Fruit fly (Drosophila melanogaster) whole organism, embryonic: ENCODE measurements around the gene Cdc7.

Experiments
- CG12391 ChIP-seq: fragments of 200-800 bp; sonication (Bioruptor generic); optimal IDR thresholded peaks from 3 replicates; lab custom pipeline; 2018; ENCODE audit warnings: missing biosample characterization, mild to moderate bottlenecking, missing genetic modification characterization, moderate library complexity
- CG14667 ChIP-seq: fragments of 200-800 bp; sonication (Bioruptor generic); IDR thresholded peaks from 2 replicates; pipeline ENCODE4 v1.3.6; 2022; ENCODE audit warnings: missing biosample characterization, missing genetic modification characterization
- CG14710 ChIP-seq: fragments of 200-800 bp; sonication (Bioruptor generic); optimal IDR thresholded peaks from 3 replicates; lab custom pipeline; 2019; ENCODE audit warnings: missing biosample characterization, mild to moderate bottlenecking, missing genetic modification characterization, moderate library complexity
- CG1529 ChIP-seq: fragments of 200-800 bp; sonication (Bioruptor generic); optimal IDR thresholded peaks from 3 replicates; lab custom pipeline; 2018; ENCODE audit warnings: missing biosample characterization, missing genetic modification characterization
- CG1832 ChIP-seq: fragments of 200-800 bp; sonication (Bioruptor generic); optimal IDR thresholded peaks from 2 replicates; lab custom pipeline; 2017; ENCODE audit warnings: missing biosample characterization, mild to moderate bottlenecking, missing genetic modification characterization, inconsistent platforms
- CG30431 ChIP-seq: fragments of 200-800 bp; sonication (Bioruptor generic); optimal IDR thresholded peaks from 2 replicates; lab custom pipeline; 2017; ENCODE audit warnings: missing biosample characterization, missing genetic modification characterization
- CG34422 ChIP-seq: fragments of 200-800 bp; sonication (Bioruptor generic); IDR thresholded peaks from 3 replicates; pipeline ENCODE4 v1.3.6; 2022; ENCODE audit warnings: missing biosample characterization, missing genetic modification characterization
- CG3847 ChIP-seq: fragments of 200-800 bp; sonication (Bioruptor generic); IDR thresholded peaks from 2 replicates; pipeline ENCODE4 v1.3.6; 2022; ENCODE audit warnings: missing biosample characterization, missing genetic modification characterization
- CG6272 ChIP-seq: fragments of 200-800 bp; sonication (Bioruptor generic); IDR thresholded peaks from 2 replicates; pipeline ENCODE4 v1.3.6; 2022; ENCODE audit warnings: missing biosample characterization, missing genetic modification characterization
- CG8478 ChIP-seq: fragments of >200 bp; optimal IDR thresholded peaks from 2 replicates; lab custom pipeline; 2018
- CG9817 ChIP-seq: fragments of 200-800 bp; sonication (Bioruptor generic); optimal IDR thresholded peaks from 2 replicates; lab custom pipeline; 2018; ENCODE audit warnings: missing biosample characterization, mild to moderate bottlenecking, missing genetic modification characterization, moderate library complexity
- Sry-β ChIP-seq: fragments of 200-800 bp; sonication (Bioruptor generic); optimal IDR thresholded peaks from 2 replicates; lab custom pipeline; 2018; ENCODE audit warnings: missing biosample characterization, mild to moderate bottlenecking, missing genetic modification characterization, moderate library complexity
- gfzf ChIP-seq: fragments of 200-800 bp; sonication (Bioruptor generic); optimal IDR thresholded peaks from 2 replicates; lab custom pipeline; 2016; ENCODE audit warnings: missing biosample characterization, mild to moderate bottlenecking, missing genetic modification characterization, moderate library complexity
- zf30C ChIP-seq: fragments of 200-800 bp; sonication (Bioruptor generic); optimal IDR thresholded peaks from 3 replicates; lab custom pipeline; 2018; ENCODE audit warnings: missing biosample characterization, mild to moderate bottlenecking, missing genetic modification characterization

DNA sequence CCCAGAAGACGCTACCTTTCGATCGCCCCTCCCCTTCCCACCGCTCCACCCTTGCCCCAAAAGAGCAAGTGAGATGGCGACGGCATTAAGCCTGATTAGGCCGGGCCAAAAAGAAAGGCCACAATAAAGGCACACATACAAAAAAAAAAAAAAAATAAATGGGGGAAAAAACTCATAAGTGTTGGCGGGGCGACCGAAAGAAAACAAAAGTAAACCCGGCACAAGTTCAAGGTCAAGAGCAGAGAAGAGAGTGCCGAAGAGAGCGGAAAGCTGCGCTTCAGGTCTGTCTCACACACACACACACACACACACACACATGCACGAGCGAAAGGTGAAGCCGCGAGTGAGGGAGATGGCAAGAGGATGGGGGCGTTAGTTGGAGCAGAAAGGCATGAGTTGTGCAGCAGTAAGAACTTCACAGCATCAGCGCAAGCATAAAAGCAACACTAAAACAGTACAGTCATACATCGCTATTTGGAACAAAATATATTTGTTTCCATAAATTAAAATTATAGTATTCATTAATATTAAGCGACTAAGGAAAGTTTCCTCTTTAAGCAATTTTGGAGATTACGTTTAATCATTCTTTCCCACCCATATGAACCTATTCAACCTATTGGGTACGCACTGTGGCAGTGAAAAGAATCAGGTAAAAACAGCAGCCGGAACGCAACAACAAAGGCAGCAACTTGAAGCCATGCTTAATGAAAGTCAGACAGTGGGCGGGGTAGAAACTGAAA lies 30.2 kb upstream of the Cdc7 start:
- TF ChIP-seq zf30C (no peak), gfzf (GFP tag; lab: Kevin White, UChicago) (no peak), CG12391 (tag; lab: Kevin White, UChicago) (peak; percentile 20), CG3847 (GFP tag; lab: Robert Waterston, UW) (no peak), CG30431 (GFP tag; lab: Kevin White, UChicago) (no peak), CG14667 (GFP tag; lab: Robert Waterston, UW) (no peak), CG1832 (peak; percentile 39), CG6272 (no peak), CG1529 (no peak), Sry-β (no peak), CG8478 (lab: Kevin White, UChicago) (no peak), CG14710 (peak; percentile 45), CG9817 (tag; lab: Kevin White, UChicago) (no peak), CG34422 (0 out of 3 replicates have a peak, but pooled peaks have one; percentile 28)
